Worm (Caenorhabditis elegans): ENCODE results near the gene nlp-45.

DNA sequence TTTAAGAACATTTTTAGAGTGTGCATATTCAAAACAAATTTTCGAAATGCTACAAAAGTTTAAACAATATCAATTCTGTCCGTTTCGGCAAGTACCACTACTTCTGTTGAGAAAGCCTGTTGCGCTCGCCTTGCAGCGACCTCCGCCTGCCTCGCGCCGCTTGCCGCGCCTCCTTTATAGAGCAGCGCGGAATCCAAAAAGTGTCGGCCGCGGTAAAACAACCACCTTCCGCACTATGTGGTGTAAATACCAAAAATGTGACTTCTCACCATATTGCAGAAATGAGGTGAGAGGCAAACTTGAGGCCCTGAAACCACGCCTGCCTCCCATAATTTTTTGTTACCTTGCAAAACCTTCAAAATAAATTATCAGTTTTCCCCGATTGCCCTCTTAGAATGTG, 14.8 kb upstream of the nlp-45 start:
- TF ChIP-seq mec-3 (tag; optimal IDR thresholded peaks at IDR 0.05; ENCODE audit: borderline replicate concordance) (no peak), rnt-1 (tag; optimal IDR thresholded peaks at IDR 0.05) (no peak), hlh-6 (tag; optimal IDR thresholded peaks at IDR 0.05) (no peak), dve-1 (tag; optimal IDR thresholded peaks at IDR 0.05) (no peak), tbx-7 (tag; optimal IDR thresholded peaks at IDR 0.05) (no peak), ceh-24 (tag; optimal IDR thresholded peaks at IDR 0.05) (no peak), ets-4 (tag; optimal IDR thresholded peaks at IDR 0.05) (no peak), syd-9 (tag; optimal IDR thresholded peaks at IDR 0.05) (no peak), pag-3 (tag; optimal IDR thresholded peaks at IDR 0.05; ENCODE audit: borderline replicate concordance) (no peak), tbx-2 (tag; optimal IDR thresholded peaks at IDR 0.05) (no peak), fkh-10 (GFP tag; optimal IDR thresholded peaks at IDR 0.05) (no peak), nhr-11 (tag; optimal IDR thresholded peaks at IDR 0.05) (no peak), elt-2 (tag; optimal IDR thresholded peaks at IDR 0.05) (no peak), ceh-9 (tag; optimal IDR thresholded peaks at IDR 0.05) (no peak)

All from whole organism, late embryonic.